Fruit fly (Drosophila melanogaster): ENCODE results near the gene RpL36.

- TF ChIP-seq CG8478 (optimal IDR thresholded peaks at IDR 0.05): no peak
- TF ChIP-seq CTCF (optimal IDR thresholded peaks at IDR 0.05): no peak
Observed at dm6 chrX:678503-678902, 49.2 kb upstream of the RpL36 start.
